Worm (Caenorhabditis elegans): ENCODE data around the gene F15B10.3.
A peak's percentile ranks its signal among the peaks of the same experiment; 100 is the strongest.

The F15B10.3 gene

DNA sequence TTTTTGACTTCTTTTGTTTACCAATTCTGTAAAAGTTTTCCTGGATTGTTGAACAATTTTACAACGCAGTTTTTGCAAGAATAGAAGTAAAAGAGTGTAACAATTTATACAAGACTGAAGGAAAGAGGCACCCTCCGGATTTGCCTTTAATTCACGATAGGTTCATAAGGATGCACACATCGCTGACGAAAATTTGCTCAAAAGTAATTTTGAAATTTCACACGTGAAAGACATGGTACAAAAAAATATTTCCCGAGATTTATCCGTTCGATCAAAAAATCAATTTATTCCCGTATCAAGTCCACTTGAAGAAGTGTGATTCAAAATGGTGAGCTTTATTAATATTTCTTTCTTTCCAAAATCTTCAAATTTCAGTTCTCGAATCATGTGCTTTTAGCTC is 24.6 kb upstream of the F15B10.3 start, which contains the start of gene C43G2.3:
TSS of gene C43G2.3 (plus strand) at position 301 of the 400 bp plus-strand sequence.
- TF ChIP-seq K12H6.12 (tag; optimal IDR thresholded peaks at IDR 0.05) (no peak), lsy-27 (tag; optimal IDR thresholded peaks at IDR 0.05; ENCODE audit: borderline replicate concordance, insufficient read depth) (no peak), K11D2.4 (GFP tag; IDR thresholded peaks at IDR 0.05) (no peak), hrde-1 (tag; optimal IDR thresholded peaks at IDR 0.05; ENCODE audit: borderline replicate concordance) (no peak), aptf-3 (GFP tag; IDR thresholded peaks at IDR 0.05) (no peak), Y79H2A.3 (GFP tag; conservative IDR thresholded peaks at IDR 0.05) (no peak), mcd-1 (GFP tag; IDR thresholded peaks at IDR 0.05) (no peak), F57C9.4 (tag; optimal IDR thresholded peaks at IDR 0.05) (no peak), ceh-27 (GFP tag; optimal IDR thresholded peaks at IDR 0.05) (no peak), gei-17 (GFP tag; optimal IDR thresholded peaks at IDR 0.05) (no peak), ets-4 (GFP tag; optimal IDR thresholded peaks at IDR 0.05) (no peak)

ce11 chrIV:6581658-6582057 is 20.8 kb upstream of the F15B10.3 start:
- no peak for TF ChIP-seq hmg-20 (GFP tag; IDR thresholded peaks at IDR 0.05)
- no peak for TF ChIP-seq fkh-3 (tag; optimal IDR thresholded peaks at IDR 0.05)
- no peak for TF ChIP-seq ZK185.1 (tag; optimal IDR thresholded peaks at IDR 0.05; ENCODE audit: poor library complexity, severe bottlenecking)
- TF ChIP-seq egl-44 (GFP tag; IDR thresholded peaks at IDR 0.05): no peak
- TF ChIP-seq hlh-26 (GFP tag; conservative IDR thresholded peaks at IDR 0.05): no peak

DNA sequence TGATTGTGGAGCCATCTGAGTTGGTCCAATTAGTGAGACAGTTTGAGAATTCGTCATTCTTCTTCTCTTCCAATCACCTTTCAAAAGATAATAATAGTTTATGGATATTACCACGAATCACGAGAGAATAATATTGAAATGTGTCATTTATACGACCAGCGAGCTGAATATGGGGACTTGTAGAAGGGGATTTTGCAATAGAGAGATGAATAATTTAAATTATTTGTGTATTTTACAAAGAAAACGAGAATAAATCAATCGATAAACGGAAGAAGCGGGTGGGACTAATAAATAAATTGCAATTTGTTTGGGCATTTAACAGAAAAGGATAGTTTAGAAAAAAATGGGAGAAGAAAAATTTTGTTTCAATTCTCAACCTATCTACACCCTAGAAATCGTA is 19.9 kb upstream of the F15B10.3 start, which contains the start of gene odr-8:
TSS of gene odr-8 (minus strand) at position 101 of the 400 bp plus-strand sequence.
- TF ChIP-seq nhr-120 (GFP tag; IDR thresholded peaks at IDR 0.05) (no peak), snpc-4 (GFP tag; optimal IDR thresholded peaks at IDR 0.05) (no peak), snpc-4 (tag; optimal IDR thresholded peaks at IDR 0.05) (peak in 1 of 4 experiments; percentile 50), ceh-79 (tag; optimal IDR thresholded peaks at IDR 0.05) (no peak), Y79H2A.3 (GFP tag; conservative IDR thresholded peaks at IDR 0.05) (no peak), lsy-27 (tag; optimal IDR thresholded peaks at IDR 0.05; ENCODE audit: borderline replicate concordance, insufficient read depth) (no peak), F52B5.7 (tag; optimal IDR thresholded peaks at IDR 0.05) (no peak), pha-4 (tag; optimal IDR thresholded peaks at IDR 0.05) (no peak)

ce11 chrIV:6585397-6585921 is 17.0 kb upstream of the F15B10.3 start, which contains the start of the genes F38A5.2 and dnj-11:
Gene F38A5.2 (minus strand): TSS chrIV:6585400.
Gene dnj-11 (plus strand): TSS chrIV:6585871.
- TF ChIP-seq unc-62 (GFP tag; optimal IDR thresholded peaks at IDR 0.05) (no peak), mcd-1 (GFP tag; IDR thresholded peaks at IDR 0.05) (peak; percentile 96), ZK185.1 (tag; optimal IDR thresholded peaks at IDR 0.05; ENCODE audit: poor library complexity, severe bottlenecking) (peak; percentile 2), lin-35 (GFP tag; optimal IDR thresholded peaks at IDR 0.05) (peak in 1 of 3 experiments; percentile 43), F52B5.7 (tag; optimal IDR thresholded peaks at IDR 0.05) (no peak), F33H1.4 (GFP tag; IDR thresholded peaks at IDR 0.05) (0 out of 2 replicates have a peak, but pooled peaks have one; percentile 23), snpc-4 (GFP tag; optimal IDR thresholded peaks at IDR 0.05) (peak; percentile 45), snpc-4 (tag; optimal IDR thresholded peaks at IDR 0.05) (peak in 3 of 4 experiments; percentile 77 to 87 (median 80)), ceh-40 (GFP tag; IDR thresholded peaks at IDR 0.05) (no peak), attf-5 (GFP tag; optimal IDR thresholded peaks at IDR 0.05) (peak; percentile 82), F39B2.1 (GFP tag; IDR thresholded peaks at IDR 0.05) (no peak), egl-44 (GFP tag; IDR thresholded peaks at IDR 0.05) (no peak), him-1 (tag; optimal IDR thresholded peaks at IDR 0.05) (no peak), lin-40 (tag; optimal IDR thresholded peaks at IDR 0.05) (peak; percentile 59), tlf-1 (GFP tag; optimal IDR thresholded peaks at IDR 0.05) (peak; percentile 14), B0261.1 (tag; optimal IDR thresholded peaks at IDR 0.05) (no peak), B0035.1 (tag; optimal IDR thresholded peaks at IDR 0.05) (no peak), Y95B8A.8 (GFP tag; IDR thresholded peaks at IDR 0.05) (0 out of 2 replicates have a peak, but pooled peaks have one; percentile 23), mxl-1 (tag; optimal IDR thresholded peaks at IDR 0.05) (no peak), ztf-26 (tag; optimal IDR thresholded peaks at IDR 0.05) (no peak), rcor-1 (GFP tag; IDR thresholded peaks at IDR 0.05) (peak; percentile 38; the same call in 1 of the 2 replicates), ztf-18 (tag; optimal IDR thresholded peaks at IDR 0.05) (no peak), let-607 (tag; optimal IDR thresholded peaks at IDR 0.05) (no peak), zim-3 (tag; optimal IDR thresholded peaks at IDR 0.05) (no peak), madf-6 (GFP tag; IDR thresholded peaks at IDR 0.05) (0 out of 2 replicates have a peak, but pooled peaks have one; percentile 30), F57C9.4 (tag; optimal IDR thresholded peaks at IDR 0.05) (no peak), hlh-12 (tag; optimal IDR thresholded peaks at IDR 0.05) (no peak)

All from whole organism, young adult.